Worm (Caenorhabditis elegans): Measurements from ENCODE around the gene lin-23.

DNA sequence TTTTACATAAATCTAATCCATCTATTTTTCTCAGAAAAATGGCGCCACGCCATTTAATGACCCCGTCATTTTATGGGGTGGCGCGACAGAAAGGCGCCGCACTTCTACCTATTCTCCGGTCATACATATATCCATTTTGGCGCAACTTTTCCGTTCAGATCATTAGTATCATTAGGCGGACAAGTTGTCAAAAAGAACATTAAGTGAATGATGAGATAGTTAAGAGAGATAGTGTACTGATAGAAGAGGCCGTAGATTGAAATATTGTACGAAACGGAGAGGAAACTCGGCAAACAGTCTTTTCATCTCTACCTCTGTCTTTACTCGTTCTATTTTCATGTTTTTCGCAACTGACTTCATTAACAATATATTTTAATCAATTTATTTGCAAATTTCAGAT is 47.0 kb upstream of the lin-23 start, which contains the start of gene sma-6:
- TF ChIP-seq sea-1 (GFP tag; conservative IDR thresholded peaks at IDR 0.05) (no peak), ama-1 (optimal IDR thresholded peaks at IDR 0.05) (no peak), B0310.2 (tag; optimal IDR thresholded peaks at IDR 0.05) (no peak), tbx-37 (GFP tag; conservative IDR thresholded peaks at IDR 0.05) (no peak), ceh-36 (tag; optimal IDR thresholded peaks at IDR 0.05) (no peak), hnd-1 (tag; optimal IDR thresholded peaks at IDR 0.05) (no peak), ceh-13 (GFP tag; optimal IDR thresholded peaks at IDR 0.05) (no peak), ets-7 (tag; optimal IDR thresholded peaks at IDR 0.05) (no peak), hmbx-1 (tag; optimal IDR thresholded peaks at IDR 0.05) (no peak), hmg-4 (GFP tag; optimal IDR thresholded peaks at IDR 0.05) (no peak), F13C5.2 (tag; optimal IDR thresholded peaks at IDR 0.05) (no peak), pes-1 (GFP tag; IDR thresholded peaks at IDR 0.05) (no peak)

Data from whole organism, early embryonic.